Worm (Caenorhabditis elegans) whole organism, dauer: ENCODE data around the gene F52E1.5.

Experiments
- unc-62 ChIP-seq: sonication (generic microtip); optimal IDR thresholded peaks from 2 replicates; lab custom pipeline; 2017; ENCODE audit warnings: missing biosample characterization, missing genetic modification reagents, missing genetic modification characterization

The F52E1.5 gene

ce11 chrV:8414036-8414728 is 34.9 kb downstream of the F52E1.5 start, which contains the start of gene pos-1:
pos-1 (plus strand) TSS chrV:8414086.
- TF ChIP-seq unc-62 (GFP tag; lab: Kevin White, UChicago), result no peak

- TF ChIP-seq unc-62 (GFP tag; lab: Kevin White, UChicago), result no peak
Measured at ce11 chrV:8415113-8415530, 35.8 kb downstream of the F52E1.5 start.

DNA sequence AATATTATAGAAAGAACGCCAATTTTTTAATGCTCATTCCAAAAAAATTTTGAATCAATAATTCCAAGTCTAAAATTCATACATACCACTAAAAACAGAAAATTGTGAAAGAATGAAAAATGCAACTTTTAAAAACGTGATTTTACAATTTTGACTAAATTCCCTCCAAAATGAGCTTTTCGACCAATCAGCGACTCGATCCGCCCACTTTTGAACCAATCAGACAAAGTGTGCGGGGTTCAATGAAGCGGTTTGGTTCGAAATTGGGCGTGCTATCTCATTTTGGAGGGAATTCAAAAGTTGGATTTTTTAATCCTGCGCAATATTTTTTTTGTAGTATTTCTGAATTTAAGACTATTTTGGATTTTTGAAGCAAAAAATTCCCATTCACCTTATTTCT is 38.0 kb downstream of the F52E1.5 start:
- no peak for TF ChIP-seq unc-62 (GFP tag; lab: Kevin White, UChicago)

DNA sequence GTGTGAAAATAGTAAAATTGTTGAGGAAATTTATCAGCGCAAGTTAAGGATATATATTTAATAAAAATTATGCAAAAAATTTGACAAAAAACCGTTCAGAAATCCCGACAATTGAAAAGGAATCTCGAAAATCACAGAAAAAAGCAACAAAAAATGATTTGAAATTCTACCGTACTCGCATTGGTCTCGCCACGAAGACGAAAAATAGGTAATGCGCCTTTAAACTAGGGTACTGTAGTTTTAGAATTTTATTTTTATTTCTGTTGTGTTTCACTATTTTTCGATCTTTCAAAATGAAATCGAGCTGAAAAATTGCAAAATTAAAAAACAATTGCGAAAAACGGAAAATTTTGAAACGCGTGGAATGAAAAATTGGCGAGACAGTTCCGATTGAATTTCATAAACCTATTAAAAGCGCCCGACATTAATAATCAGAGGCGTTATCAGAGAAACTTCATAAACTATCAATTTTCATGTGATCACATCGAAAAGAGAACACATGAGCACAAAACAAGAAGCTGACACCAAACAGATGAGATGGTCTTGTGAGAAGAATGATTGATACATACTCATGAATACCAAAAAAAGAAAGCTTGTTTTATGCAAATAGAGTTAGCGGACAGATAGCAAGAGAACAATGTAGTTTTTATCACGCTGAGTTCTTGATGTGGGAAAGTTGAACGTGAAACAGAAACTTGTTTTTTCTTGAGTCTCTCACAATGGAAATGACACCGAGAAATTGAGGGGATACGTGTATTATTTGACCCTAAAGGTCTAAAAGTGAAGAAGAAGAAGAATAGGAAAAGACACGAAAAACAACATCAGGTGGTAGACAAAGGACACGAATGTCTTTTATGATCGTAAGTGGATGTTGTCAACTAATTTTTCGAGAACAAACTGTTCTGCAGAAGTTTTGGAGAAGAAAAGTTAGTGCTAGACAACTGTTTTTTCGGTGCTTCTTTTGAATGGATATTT is 45.8 kb downstream of the F52E1.5 start:
- no peak for TF ChIP-seq unc-62 (GFP tag; lab: Kevin White, UChicago)

DNA sequence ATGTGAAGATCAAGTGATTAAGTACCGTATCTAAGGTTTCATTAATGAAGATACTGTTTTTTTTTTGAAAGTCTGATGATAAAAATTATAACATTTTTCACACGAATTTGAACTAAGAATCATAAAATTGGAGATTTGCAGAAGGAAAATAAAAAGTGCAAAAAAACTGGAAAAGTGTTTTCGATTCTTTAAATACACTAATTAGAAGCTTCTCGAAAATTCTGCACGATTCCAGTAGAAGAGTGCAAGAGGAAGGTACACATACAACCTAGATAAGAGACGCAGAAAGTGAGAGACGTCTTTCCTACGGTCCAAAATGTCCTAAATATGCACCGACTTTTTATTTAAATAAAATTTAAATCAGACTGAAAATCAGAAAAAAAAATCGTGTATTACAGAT is 46.9 kb downstream of the F52E1.5 start:
- TF ChIP-seq unc-62 (GFP tag; lab: Kevin White, UChicago), result no peak

- no peak for TF ChIP-seq unc-62 (GFP tag; lab: Kevin White, UChicago)
Measured at ce11 chrV:8426741-8427457, 47.6 kb downstream of the F52E1.5 start.

ce11 chrV:8428585-8429414 is 49.5 kb downstream of the F52E1.5 start:
- TF ChIP-seq unc-62 (GFP tag; lab: Kevin White, UChicago), result no peak
